Worm (Caenorhabditis elegans): Measurements from ENCODE around the gene M60.6.

DNA sequence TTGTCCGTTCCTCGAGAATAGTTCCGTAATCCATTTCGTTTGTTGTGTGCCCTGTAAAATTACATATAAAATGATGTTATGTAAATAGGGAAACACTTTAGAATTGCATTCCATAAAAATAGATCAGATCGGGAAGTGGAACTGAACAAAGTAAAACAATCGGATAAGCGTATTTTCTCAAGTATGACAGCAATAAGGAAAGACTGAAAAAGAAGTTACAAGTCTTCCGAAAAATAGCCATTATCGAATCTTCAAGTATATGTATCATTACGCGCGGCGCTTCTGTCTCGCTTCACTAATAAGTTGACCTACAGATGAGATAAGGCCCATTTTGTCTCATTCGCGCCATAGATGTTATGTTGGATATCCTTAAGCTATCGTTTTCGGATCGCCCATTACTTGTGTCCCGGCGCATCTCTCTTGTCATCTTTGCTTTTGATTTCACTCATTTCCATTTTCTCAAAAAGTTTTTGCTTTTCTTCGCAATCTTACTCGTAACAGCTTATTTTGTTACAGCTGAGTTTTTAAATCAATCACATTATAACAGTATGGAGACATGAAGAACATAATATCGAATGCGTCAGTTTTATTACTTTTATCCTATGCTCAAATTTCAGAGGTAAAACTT is 33.0 kb upstream of the M60.6 start, which contains the start of the genes fis-2 and F13B9.2:
- TF ChIP-seq ztf-11 (tag; optimal IDR thresholded peaks at IDR 0.05) (no peak), lsy-2 (tag; optimal IDR thresholded peaks at IDR 0.05) (no peak), nhr-237 (tag; optimal IDR thresholded peaks at IDR 0.05) (no peak), blmp-1 (tag; optimal IDR thresholded peaks at IDR 0.05) (peak; percentile 1)

All from whole organism, mixed stage, embryonic.